Worm (Caenorhabditis elegans) whole organism, L4/young adult: ENCODE measurements around the gene klo-1.

Experiments used
- W03F9.2 ChIP-seq: fragments of 150-350 bp; optimal IDR thresholded peaks from 2 replicates; lab custom pipeline; 2014; ENCODE audit warnings: missing biosample characterization, missing genetic modification characterization
- dao-5 ChIP-seq: sonication (generic microtip); optimal IDR thresholded peaks from 2 replicates; lab custom pipeline; 2016; ENCODE audit warnings: missing genotype, missing genetic modification characterization, moderate library complexity, missing compliant biosample characterization
- him-1 ChIP-seq: sonication (generic microtip); optimal IDR thresholded peaks from 2 replicates; lab custom pipeline; 2016; ENCODE audit warnings: missing genotype, missing genetic modification reagents, missing genetic modification characterization, missing compliant biosample characterization

DNA sequence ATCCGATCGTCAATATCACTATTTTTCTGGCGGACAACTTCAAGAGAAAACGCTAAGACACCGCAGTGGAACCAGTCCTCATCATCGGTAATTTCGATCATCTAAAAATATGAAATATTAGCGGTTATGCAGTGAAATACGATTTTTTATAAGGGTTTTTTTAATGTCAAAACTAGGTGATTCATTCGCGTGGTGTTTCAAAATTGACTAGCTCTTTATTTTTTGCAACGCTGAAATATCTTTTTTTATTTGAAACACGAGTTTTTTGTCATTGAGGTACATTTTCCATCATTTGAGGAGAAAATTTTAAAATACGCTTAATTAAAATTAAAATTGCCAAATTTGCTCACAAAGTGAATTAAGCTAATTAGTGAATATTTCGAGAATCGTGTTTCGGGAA is 11.5 kb upstream of the klo-1 start, which contains the start of gene dsb-3:
- TF ChIP-seq him-1: no peak
- no peak for TF ChIP-seq W03F9.2 (tag; lab: Kevin White, UChicago)
- no peak for TF ChIP-seq dao-5 (tag; lab: Kevin White, UChicago)
